Worm (Caenorhabditis elegans) whole organism, L2 larva: Measurements from ENCODE around the gene sra-2.

Experiments
- C34F6.9 ChIP-seq: fragments of 150-350 bp; optimal IDR thresholded peaks from 2 replicates; lab custom pipeline; 2014; ENCODE audit warnings: missing biosample characterization, missing genetic modification characterization
- F13H6.1 ChIP-seq: sonication (generic microtip); optimal IDR thresholded peaks from 2 replicates; lab custom pipeline; 2016; ENCODE audit warnings: missing genetic modification characterization, missing compliant biosample characterization
- R02D3.7 ChIP-seq: fragments of 150-350 bp; optimal IDR thresholded peaks from 2 replicates; lab custom pipeline; 2014; ENCODE audit warnings: missing biosample characterization, missing genetic modification characterization
- Y55F3AM.14 ChIP-seq: fragments of 200-800 bp; sonication (Bioruptor generic); optimal IDR thresholded peaks from 2 replicates; lab custom pipeline; 2018; ENCODE audit warnings: mild to moderate bottlenecking, missing genetic modification characterization, missing compliant biosample characterization
- alr-1 ChIP-seq: fragments of 150-350 bp; optimal IDR thresholded peaks from 2 replicates; lab custom pipeline; 2014; ENCODE audit warnings: missing biosample characterization, missing genetic modification characterization
- ama-1 ChIP-seq: fragments of 150-350 bp; optimal IDR thresholded peaks from 2 replicates; lab custom pipeline; 2018; ENCODE audit warnings: inconsistent platforms
- blmp-1 ChIP-seq: sonication (generic microtip); optimal IDR thresholded peaks from 2 replicates; lab custom pipeline; 2017; ENCODE audit warnings: missing genetic modification characterization, mild to moderate bottlenecking, missing compliant biosample characterization, antibody characterized with exemption, moderate library complexity; ENCODE audit not compliant: insufficient read depth
- ceh-16 ChIP-seq: fragments of 150-350 bp; optimal IDR thresholded peaks from 2 replicates; lab custom pipeline; 2014; ENCODE audit warnings: missing biosample characterization, missing genetic modification characterization
- ceh-82 ChIP-seq: fragments of 150-350 bp; optimal IDR thresholded peaks from 2 replicates; lab custom pipeline; 2014; ENCODE audit warnings: missing biosample characterization, missing genetic modification characterization
- crh-2 ChIP-seq: sonication (generic microtip); optimal IDR thresholded peaks from 2 replicates; lab custom pipeline; 2017; ENCODE audit warnings: missing biosample characterization, missing genetic modification characterization
- egl-27 ChIP-seq: sonication (generic microtip); optimal IDR thresholded peaks from 3 replicates; lab custom pipeline; 2017; ENCODE audit warnings: missing biosample characterization, missing genetic modification reagents, missing genetic modification characterization
- elt-1 ChIP-seq: fragments of 150-350 bp; optimal IDR thresholded peaks from 2 replicates; lab custom pipeline; 2014; ENCODE audit warnings: missing biosample characterization, missing genetic modification characterization
- elt-3 ChIP-seq: sonication (generic microtip); optimal IDR thresholded peaks from 2 replicates; lab custom pipeline; 2017; ENCODE audit warnings: missing biosample characterization, missing genetic modification characterization
- fos-1 ChIP-seq: fragments of 150-350 bp; optimal IDR thresholded peaks from 2 replicates; lab custom pipeline; 2014; ENCODE audit warnings: missing biosample characterization, missing genetic modification characterization
- gmeb-1 ChIP-seq: fragments of 150-350 bp; optimal IDR thresholded peaks from 2 replicates; lab custom pipeline; 2014; ENCODE audit warnings: missing biosample characterization, missing genetic modification characterization
- lin-11 ChIP-seq: fragments of 150-350 bp; sonication (generic microtip); optimal IDR thresholded peaks from 2 replicates; lab custom pipeline; 2014; ENCODE audit warnings: missing biosample characterization, missing genetic modification characterization, inconsistent platforms, mixed read lengths
- lin-13 ChIP-seq: fragments of 150-350 bp; optimal IDR thresholded peaks from 2 replicates; lab custom pipeline; 2014; ENCODE audit warnings: missing biosample characterization, missing genetic modification reagents, missing genetic modification characterization
- lin-39 ChIP-seq: fragments of 150-350 bp; optimal IDR thresholded peaks from 2 replicates; lab custom pipeline; 2014; ENCODE audit warnings: missing biosample characterization, missing genetic modification reagents, missing genetic modification characterization
- lsy-2 ChIP-seq, 2 experiments: fragments of 150-350 bp in 1 of 2; sonication (generic microtip) in 1 of 2; optimal IDR thresholded peaks; 2 replicates each; lab custom pipeline; 2014 to 2017; ENCODE audit warnings: missing biosample characterization in 2 of 2, missing genetic modification characterization in 2 of 2
- mbf-1 ChIP-seq: sonication (generic microtip); optimal IDR thresholded peaks from 2 replicates; lab custom pipeline; 2017; ENCODE audit warnings: missing biosample characterization, missing genetic modification characterization
- mdl-1 ChIP-seq, 2 experiments: fragments of 150-350 bp in 1 of 2; sonication (generic microtip) in 1 of 2; optimal IDR thresholded peaks; 2 replicates each; lab custom pipeline; 2017; ENCODE audit warnings: missing biosample characterization in 2 of 2, missing genetic modification characterization in 2 of 2
- nhr-10 ChIP-seq: sonication (generic microtip); optimal IDR thresholded peaks from 2 replicates; lab custom pipeline; 2017; ENCODE audit warnings: missing biosample characterization, missing genetic modification characterization
- nhr-11 ChIP-seq: fragments of 150-350 bp; optimal IDR thresholded peaks from 2 replicates; lab custom pipeline; 2014; ENCODE audit warnings: missing biosample characterization, missing genetic modification characterization
- nhr-12 ChIP-seq: fragments of 150-350 bp; optimal IDR thresholded peaks from 2 replicates; lab custom pipeline; 2014; ENCODE audit warnings: missing biosample characterization, missing genetic modification characterization
- nhr-129 ChIP-seq: fragments of 150-350 bp; optimal IDR thresholded peaks from 2 replicates; lab custom pipeline; 2014; ENCODE audit warnings: missing biosample characterization, missing genetic modification characterization
- nhr-21 ChIP-seq: fragments of 150-350 bp; optimal IDR thresholded peaks from 2 replicates; lab custom pipeline; 2014; ENCODE audit warnings: missing biosample characterization, missing genetic modification characterization
- nhr-23 ChIP-seq: fragments of 150-350 bp; optimal IDR thresholded peaks from 2 replicates; lab custom pipeline; 2014; ENCODE audit warnings: missing biosample characterization, missing genetic modification reagents, missing genetic modification characterization
- nhr-237 ChIP-seq: fragments of 150-350 bp; optimal IDR thresholded peaks from 2 replicates; lab custom pipeline; 2014; ENCODE audit warnings: missing biosample characterization, missing genetic modification characterization
- nhr-25 ChIP-seq: fragments of 150-350 bp; sonication (generic microtip); optimal IDR thresholded peaks from 3 replicates; lab custom pipeline; 2014; ENCODE audit warnings: missing biosample characterization, missing genetic modification characterization
- nhr-6 ChIP-seq: fragments of 150-350 bp; optimal IDR thresholded peaks from 2 replicates; lab custom pipeline; 2014; ENCODE audit warnings: missing biosample characterization, missing genetic modification characterization
- peb-1 ChIP-seq: fragments of 150-350 bp; optimal IDR thresholded peaks from 2 replicates; lab custom pipeline; 2014; ENCODE audit warnings: missing biosample characterization, missing genetic modification characterization
- skn-1 ChIP-seq: sonication (generic microtip); optimal IDR thresholded peaks from 2 replicates; lab custom pipeline; 2017; ENCODE audit warnings: missing biosample characterization, missing genetic modification characterization
- sma-3 ChIP-seq: sonication (generic microtip); optimal IDR thresholded peaks from 2 replicates; lab custom pipeline; 2016; ENCODE audit warnings: missing genetic modification reagents, missing genetic modification characterization, missing compliant biosample characterization
- sma-9 ChIP-seq, 2 experiments: fragments of 150-350 bp in 1 of 2; sonication (generic microtip) in 1 of 2; optimal IDR thresholded peaks; 2 replicates each; lab custom pipeline; 2014 to 2016; ENCODE audit warnings: missing genetic modification characterization in 2 of 2, mild to moderate bottlenecking in 1 of 2, missing biosample characterization in 1 of 2, missing compliant biosample characterization in 1 of 2, missing genetic modification reagents in 1 of 2, moderate library complexity in 1 of 2
- snpc-4 ChIP-seq: fragments of 150-350 bp; optimal IDR thresholded peaks from 2 replicates; lab custom pipeline; 2014; ENCODE audit warnings: missing biosample characterization, missing genetic modification characterization
- unc-55 ChIP-seq: fragments of 150-350 bp; sonication (generic microtip); optimal IDR thresholded peaks from 3 replicates; lab custom pipeline; 2014; ENCODE audit warnings: missing biosample characterization, missing genetic modification reagents, missing genetic modification characterization
- unc-62 ChIP-seq: fragments of 150-350 bp; optimal IDR thresholded peaks from 2 replicates; lab custom pipeline; 2014; ENCODE audit warnings: missing biosample characterization, missing genetic modification reagents, missing genetic modification characterization
- zag-1 ChIP-seq: fragments of 150-350 bp; optimal IDR thresholded peaks from 2 replicates; lab custom pipeline; 2014; ENCODE audit warnings: missing biosample characterization, missing genetic modification characterization
- ztf-1 ChIP-seq: fragments of 200-800 bp; sonication (Bioruptor generic); conservative IDR thresholded peaks from 2 replicates; pipeline ENCODE4 v1.3.6; 2022; ENCODE audit warnings: missing genetic modification characterization, missing compliant biosample characterization
- ztf-11 ChIP-seq: sonication (generic microtip); optimal IDR thresholded peaks from 2 replicates; lab custom pipeline; 2017; ENCODE audit warnings: missing biosample characterization, missing genetic modification characterization
- ztf-4 ChIP-seq: fragments of 150-350 bp; optimal IDR thresholded peaks from 2 replicates; lab custom pipeline; 2014; ENCODE audit warnings: missing biosample characterization, missing genetic modification characterization

Gene sra-2

DNA sequence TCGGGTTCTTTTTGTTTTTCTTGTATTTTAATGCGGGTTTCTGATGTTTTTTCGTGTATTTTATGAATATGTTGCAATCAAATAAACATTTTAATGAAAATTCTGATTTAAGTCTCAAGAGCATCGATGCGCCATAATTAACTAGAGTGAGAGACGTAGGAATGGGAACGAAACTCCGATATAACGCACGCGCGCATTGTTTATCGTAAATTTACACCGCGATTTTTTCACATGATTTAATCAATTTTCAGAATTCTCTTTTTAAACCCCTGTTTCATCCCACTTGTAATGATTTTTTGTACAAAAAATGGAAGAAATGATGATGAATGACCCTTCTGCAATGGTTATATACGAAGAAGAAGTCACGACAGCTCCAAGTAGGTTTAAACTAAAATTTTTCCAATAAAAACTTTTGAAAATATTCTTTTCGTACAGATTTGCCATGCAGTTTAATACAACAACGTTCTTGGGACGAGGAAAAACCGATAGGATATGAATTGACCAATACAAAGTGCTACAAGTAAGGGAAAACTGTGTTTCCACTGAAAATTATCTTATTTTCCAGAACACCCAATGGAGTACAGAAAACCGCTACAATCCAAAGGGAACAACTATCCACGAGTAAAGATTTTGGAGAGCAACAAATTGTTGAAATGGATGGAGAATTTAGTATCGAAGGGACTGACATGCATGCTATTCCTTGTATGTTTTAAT, 29.0 kb downstream of the sra-2 start, which contains the start of gene zfp-2:
Gene zfp-2 (plus strand): TSS at position 214 of the 714 bp plus-strand sequence.
- TF ChIP-seq nhr-25 (tag; lab: Kevin White, UChicago) (peak; percentile 16), nhr-129 (peak; percentile 13), R02D3.7 (tag; lab: Kevin White, UChicago) (peak; percentile 28), mdl-1 (tag; optimal IDR thresholded peaks at IDR 0.05; lab: Kevin White, UChicago) (no peak), C34F6.9 (tag; lab: Kevin White, UChicago) (peak; percentile 40), blmp-1 (no peak)

DNA sequence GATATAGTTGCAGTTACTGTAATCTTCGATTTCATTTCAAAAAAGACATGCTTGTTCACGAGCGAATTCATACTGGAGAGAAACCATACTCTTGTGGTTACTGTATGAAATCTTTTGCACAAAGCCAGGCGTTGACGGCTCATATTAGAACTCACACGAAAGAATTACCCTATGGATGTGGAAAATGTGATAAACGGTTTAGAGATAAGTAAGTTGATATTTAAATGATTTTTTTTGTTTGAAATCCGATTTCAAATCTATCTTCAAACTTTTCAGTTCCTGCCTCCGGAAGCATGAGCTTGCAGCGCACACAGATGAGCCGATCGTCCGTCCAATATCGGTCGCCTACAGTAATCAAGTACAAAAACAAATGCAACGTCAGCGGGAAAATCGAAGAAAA, 30.3 kb downstream of the sra-2 start:
- no peak for TF ChIP-seq nhr-23 (tag; lab: Kevin White, UChicago)
- TF ChIP-seq peb-1 = no peak
- no peak for TF ChIP-seq Y55F3AM.14 (GFP tag; lab: Kevin White, UChicago)
- no peak for TF ChIP-seq nhr-129
- no peak for TF ChIP-seq mbf-1 (tag; lab: Kevin White, UChicago)

DNA sequence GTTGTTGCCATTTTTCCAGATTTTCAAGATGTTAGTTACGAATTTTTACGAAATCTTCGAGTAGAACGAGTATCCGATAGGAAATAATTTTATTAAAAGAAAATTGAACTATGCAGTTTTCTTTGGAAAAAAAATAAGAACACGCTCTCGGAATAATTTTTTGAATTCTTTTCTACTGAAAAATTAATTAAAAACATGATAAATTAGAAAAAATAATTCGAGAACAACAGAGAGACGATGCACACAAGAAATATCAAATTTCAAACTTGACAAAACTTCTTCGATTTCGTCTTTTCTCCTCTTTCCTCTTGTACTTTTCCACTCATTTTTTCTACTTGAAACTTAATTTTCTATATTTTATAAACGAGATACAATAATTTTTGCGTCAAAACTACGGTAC, 31.3 kb downstream of the sra-2 start, which contains the start of gene F35H8.4:
Gene F35H8.4 (minus strand): TSS at position 101 of the 400 bp plus-strand sequence.
- TF ChIP-seq nhr-12 (tag; lab: Kevin White, UChicago) (no peak), lin-39 (tag; lab: Kevin White, UChicago) (no peak), elt-1 (tag; lab: Kevin White, UChicago) (no peak), skn-1 (tag; lab: Kevin White, UChicago) (no peak), nhr-23 (tag; lab: Kevin White, UChicago) (no peak), ztf-4 (tag; lab: Kevin White, UChicago) (no peak), ztf-1 (GFP tag; lab: Robert Waterston, UW) (no peak), ztf-11 (no peak)

DNA sequence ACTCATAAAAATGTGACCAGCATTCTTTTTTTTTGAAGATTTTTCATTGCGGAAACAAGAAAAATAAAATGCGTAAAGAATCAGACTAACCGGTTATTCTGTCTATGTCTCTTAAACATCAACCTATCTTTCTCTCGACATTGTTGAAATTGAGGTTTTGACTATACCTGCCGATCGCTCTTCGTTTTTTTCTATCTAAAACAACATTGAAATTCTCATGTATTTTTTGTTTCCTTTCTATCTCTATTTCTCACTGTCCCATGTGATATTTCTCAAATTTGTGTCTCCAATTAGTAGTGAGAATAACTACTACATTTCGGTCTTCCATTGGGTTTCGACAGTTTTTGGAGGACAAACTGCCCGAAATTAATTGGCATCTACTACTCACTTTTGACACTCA, 32.3 kb downstream of the sra-2 start:
- TF ChIP-seq sma-9 (GFP tag; optimal IDR thresholded peaks at IDR 0.05; lab: Kevin White, UChicago) (peak; percentile 43), sma-9 (tag; optimal IDR thresholded peaks at IDR 0.05; lab: Kevin White, UChicago) (no peak), ztf-1 (GFP tag; lab: Robert Waterston, UW) (no peak), R02D3.7 (tag; lab: Kevin White, UChicago) (no peak), Y55F3AM.14 (GFP tag; lab: Kevin White, UChicago) (no peak), sma-3 (no peak), mbf-1 (tag; lab: Kevin White, UChicago) (no peak), snpc-4 (no peak), nhr-23 (tag; lab: Kevin White, UChicago) (no peak), egl-27 (no peak), nhr-129 (peak; percentile 9), nhr-6 (tag; lab: Kevin White, UChicago) (peak; percentile 44), ceh-16 (tag; lab: Kevin White, UChicago) (peak; percentile 18), blmp-1 (peak; percentile 55), fos-1 (tag; lab: Kevin White, UChicago) (no peak), nhr-10 (no peak), nhr-25 (tag; lab: Kevin White, UChicago) (peak; percentile 76)

DNA sequence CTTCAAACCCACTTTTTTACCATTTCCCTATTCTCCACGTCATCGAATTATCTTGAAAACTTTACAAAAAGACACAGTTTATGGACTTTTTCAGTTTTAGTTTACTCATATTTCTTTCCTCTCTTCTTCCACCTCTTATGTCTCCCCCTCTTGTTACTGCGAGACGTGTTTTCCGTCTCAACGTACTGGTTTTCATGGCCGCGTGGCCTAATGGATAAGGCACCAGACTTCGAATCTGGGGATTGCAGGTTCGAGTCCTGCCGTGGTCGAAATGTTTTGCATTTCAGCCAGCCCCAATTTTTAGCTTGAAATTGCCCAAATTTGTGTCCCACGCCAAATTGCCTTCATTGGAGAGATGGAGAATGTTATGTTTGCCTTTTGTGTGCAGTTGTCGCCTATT, 37.5 kb downstream of the sra-2 start:
- peak; percentile 32 for TF ChIP-seq gmeb-1 (tag; lab: Kevin White, UChicago)
- peak; percentile 37 for TF ChIP-seq unc-55 (GFP tag; lab: Kevin White, UChicago)
- TF ChIP-seq ztf-11 = no peak
- TF ChIP-seq ztf-4 (tag; lab: Kevin White, UChicago) = no peak
- TF ChIP-seq fos-1 (tag; lab: Kevin White, UChicago) = peak; percentile 22
- TF ChIP-seq lin-13 (GFP tag; lab: Kevin White, UChicago) = peak; percentile 17
- TF ChIP-seq nhr-21 (tag; lab: Kevin White, UChicago) = peak; percentile 18
- no peak for TF ChIP-seq nhr-23 (tag; lab: Kevin White, UChicago)
- peak; percentile 68 for TF ChIP-seq nhr-129
- no peak for TF ChIP-seq ceh-82
- no peak for TF ChIP-seq unc-62
- no peak for TF ChIP-seq C34F6.9 (tag; lab: Kevin White, UChicago)
- TF ChIP-seq nhr-25 (tag; lab: Kevin White, UChicago) = peak; percentile 58
- TF ChIP-seq nhr-237 = no peak
- peak; percentile 40 for TF ChIP-seq crh-2
- TF ChIP-seq elt-3 = no peak
- TF ChIP-seq lin-11 (tag; lab: Kevin White, UChicago) = peak; percentile 25
- peak; percentile 10 for TF ChIP-seq zag-1 (tag; lab: Kevin White, UChicago)
- peak; percentile 51 for TF ChIP-seq egl-27
- no peak for TF ChIP-seq ama-1 (lab: Kevin White, UChicago)
- no peak for TF ChIP-seq nhr-10
- no peak for TF ChIP-seq alr-1 (tag; lab: Kevin White, UChicago)
- TF ChIP-seq nhr-11 (tag; lab: Kevin White, UChicago) = peak; percentile 26
- TF ChIP-seq lsy-2 (tag; optimal IDR thresholded peaks at IDR 0.05; lab: Kevin White, UChicago) = peak; percentile 40 to 44
- TF ChIP-seq sma-3 = peak; percentile 46
- peak; percentile 58 for TF ChIP-seq sma-9 (GFP tag; optimal IDR thresholded peaks at IDR 0.05; lab: Kevin White, UChicago)
- TF ChIP-seq sma-9 (tag; optimal IDR thresholded peaks at IDR 0.05; lab: Kevin White, UChicago) = no peak
- TF ChIP-seq F13H6.1 (tag; lab: Kevin White, UChicago) = peak; percentile 22
